Worm (Caenorhabditis elegans) whole organism, mixed stage, embryonic: Measurements from ENCODE around the gene srv-2.

Experiments used
- cnd-1 ChIP-seq: fragments of 200-800 bp; sonication (Bioruptor generic); optimal IDR thresholded peaks from 2 replicates; lab custom pipeline; 2018; ENCODE audit warnings: mild to moderate bottlenecking, missing genetic modification characterization, missing compliant biosample characterization
- elt-3 ChIP-seq: fragments of 150-350 bp; optimal IDR thresholded peaks from 2 replicates; lab custom pipeline; 2014; ENCODE audit warnings: missing biosample characterization, missing genetic modification characterization
- mab-5 ChIP-seq: fragments of 150-350 bp; optimal IDR thresholded peaks from 2 replicates; lab custom pipeline; 2014; ENCODE audit warnings: missing biosample characterization, missing genetic modification characterization
- nhr-12 ChIP-seq: fragments of 150-350 bp; optimal IDR thresholded peaks from 2 replicates; lab custom pipeline; 2014; ENCODE audit warnings: missing biosample characterization, missing genetic modification characterization
- nhr-28 ChIP-seq: fragments of 150-350 bp; optimal IDR thresholded peaks from 2 replicates; lab custom pipeline; 2014; ENCODE audit warnings: missing biosample characterization, missing genetic modification characterization
- nhr-76 ChIP-seq: sonication (generic microtip); optimal IDR thresholded peaks from 2 replicates; lab custom pipeline; 2017; ENCODE audit warnings: missing biosample characterization, missing genetic modification characterization
- sptf-1 ChIP-seq: sonication (generic microtip); optimal IDR thresholded peaks from 2 replicates; lab custom pipeline; 2017; ENCODE audit warnings: mild to moderate bottlenecking, missing genetic modification characterization, moderate library complexity, missing compliant biosample characterization
- unc-39 ChIP-seq: fragments of 150-350 bp; optimal IDR thresholded peaks from 2 replicates; lab custom pipeline; 2014; ENCODE audit warnings: missing biosample characterization, missing genetic modification characterization
- unc-62 ChIP-seq: fragments of 150-350 bp; optimal IDR thresholded peaks from 2 replicates; lab custom pipeline; 2014; ENCODE audit warnings: missing biosample characterization, missing genetic modification reagents, missing genetic modification characterization
- zip-8 ChIP-seq: fragments of 150-350 bp; optimal IDR thresholded peaks from 2 replicates; lab custom pipeline; 2014; ENCODE audit warnings: missing biosample characterization, missing genetic modification characterization
- ztf-11 ChIP-seq: fragments of 150-350 bp; optimal IDR thresholded peaks from 2 replicates; lab custom pipeline; 2014; ENCODE audit warnings: missing biosample characterization, missing genetic modification characterization

DNA sequence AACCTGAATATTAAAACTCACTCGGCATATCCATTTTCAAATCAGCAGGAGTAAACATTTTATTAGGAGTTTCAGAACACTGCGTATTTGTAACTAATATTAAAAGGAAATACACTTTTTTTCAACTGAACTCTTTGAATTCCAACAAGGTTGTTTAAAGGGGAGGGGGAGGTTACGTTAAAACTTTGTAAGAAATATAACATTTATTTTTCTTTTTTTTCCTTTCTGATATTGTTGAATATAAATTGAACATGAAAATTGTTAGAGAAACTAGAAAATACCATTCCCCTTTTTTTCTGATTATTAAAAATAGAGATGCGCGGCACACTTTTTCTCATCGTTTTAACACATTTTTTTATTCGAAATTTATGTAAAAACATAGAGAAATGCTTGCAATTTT is 4.0 kb downstream of the srv-2 start, which contains the start of gene C14A4.8:
- TF ChIP-seq cnd-1 (tag; lab: Kevin White, UChicago) = no peak
- TF ChIP-seq nhr-76 (tag; lab: Kevin White, UChicago) = no peak
- TF ChIP-seq zip-8 (tag; lab: Kevin White, UChicago) = no peak
- no peak for TF ChIP-seq ztf-11 (tag; lab: Kevin White, UChicago)
- TF ChIP-seq elt-3 = no peak
- TF ChIP-seq unc-62 = no peak
- TF ChIP-seq mab-5 = no peak
- TF ChIP-seq unc-39 (tag; lab: Kevin White, UChicago) = no peak
- TF ChIP-seq nhr-12 = no peak
- TF ChIP-seq sptf-1 (tag; lab: Kevin White, UChicago) = no peak
- TF ChIP-seq nhr-28 = no peak
